Worm (Caenorhabditis elegans): ENCODE results near the gene dnj-7.

ce11 chrX:7244756-7245155 lies 50.4 kb downstream of the dnj-7 start:
- no peak for TF ChIP-seq ztf-23 (GFP tag; IDR thresholded peaks at IDR 0.05)
- TF ChIP-seq klf-2 (GFP tag; conservative IDR thresholded peaks at IDR 0.05): no peak
- TF ChIP-seq ref-1 (GFP tag; conservative IDR thresholded peaks at IDR 0.05): no peak
- TF ChIP-seq cog-1 (tag; optimal IDR thresholded peaks at IDR 0.05): no peak
- no peak for TF ChIP-seq T22C8.4 (GFP tag; IDR thresholded peaks at IDR 0.05)
